Worm (Caenorhabditis elegans): ENCODE measurements around the gene ucp-4.

The ucp-4 gene

DNA sequence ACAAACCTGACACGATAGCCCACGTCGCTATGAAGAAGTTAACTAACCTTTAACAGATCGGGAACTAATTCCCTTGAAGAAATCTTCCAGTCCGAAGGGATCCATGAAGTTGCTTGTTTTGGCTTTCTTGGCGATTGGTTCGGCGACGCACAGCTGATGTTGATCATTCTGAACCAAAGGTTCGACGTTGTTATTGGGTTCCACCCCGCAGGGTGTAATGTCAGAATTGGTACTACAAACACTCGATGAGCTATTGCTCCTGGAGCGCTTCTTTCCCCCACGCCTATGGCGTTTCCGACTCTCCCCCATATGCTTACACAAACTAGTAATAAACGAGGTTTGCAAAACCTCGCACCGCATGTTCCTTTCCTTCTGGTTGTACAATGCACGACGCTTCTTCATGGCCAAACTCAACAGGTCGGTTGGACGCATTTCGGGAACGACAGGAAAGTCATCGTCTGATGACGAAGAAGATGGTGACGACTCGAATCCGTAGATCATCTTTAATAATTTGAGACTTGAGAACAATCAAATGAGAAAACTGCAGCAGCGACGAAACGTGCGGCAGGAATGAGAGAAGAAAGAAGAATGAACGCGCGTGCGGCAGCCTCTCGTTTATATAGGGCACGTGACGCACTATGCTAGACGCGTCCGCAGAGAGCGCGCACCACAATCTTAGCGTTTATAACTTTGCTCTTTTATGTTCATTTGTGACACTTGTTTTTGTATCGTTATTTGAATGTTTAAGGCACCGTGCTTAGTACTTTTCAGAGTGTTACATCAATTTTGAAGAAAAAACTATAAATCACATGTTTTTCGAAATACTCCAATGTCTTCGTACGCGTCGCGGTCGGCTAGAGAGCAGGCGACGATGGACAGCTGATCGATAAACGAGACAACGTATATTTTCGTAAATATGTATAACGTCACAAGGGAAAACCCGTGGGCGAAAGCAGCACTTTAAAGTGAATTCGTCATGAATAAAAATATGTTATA is 9.8 kb downstream of the ucp-4 start, which contains the start of gene tos-1 (continued):
- peak; percentile 67 for TF ChIP-seq fkh-10 (GFP tag; optimal IDR thresholded peaks at IDR 0.05)
- no peak for TF ChIP-seq odd-2 (tag; optimal IDR thresholded peaks at IDR 0.05)
- TF ChIP-seq K02D7.2 (tag; optimal IDR thresholded peaks at IDR 0.05), result peak; percentile 70
- no peak for TF ChIP-seq ceh-22 (tag; optimal IDR thresholded peaks at IDR 0.05)
- TF ChIP-seq hlh-13 (GFP tag; optimal IDR thresholded peaks at IDR 0.05), result peak; percentile 40
- TF ChIP-seq elt-2 (tag; optimal IDR thresholded peaks at IDR 0.05), result peak; percentile 97
- peak; percentile 85 for TF ChIP-seq pha-2 (tag; optimal IDR thresholded peaks at IDR 0.05)
- TF ChIP-seq ceh-2 (tag; optimal IDR thresholded peaks at IDR 0.05), result peak; percentile 71
- TF ChIP-seq sdc-2 (tag; optimal IDR thresholded peaks at IDR 0.05), result peak; percentile 83
- no peak for TF ChIP-seq ceh-9 (tag; optimal IDR thresholded peaks at IDR 0.05)
- TF ChIP-seq F13H6.1 (tag; optimal IDR thresholded peaks at IDR 0.05), result peak; percentile 89
- TF ChIP-seq eyg-1 (tag; optimal IDR thresholded peaks at IDR 0.05), result peak; percentile 75
- TF ChIP-seq zip-5 (tag; optimal IDR thresholded peaks at IDR 0.05), result peak; percentile 12
- peak; percentile 84 for TF ChIP-seq sox-2 (GFP tag; IDR thresholded peaks at IDR 0.05)
- peak; percentile 21 for TF ChIP-seq ceh-6 (GFP tag; optimal IDR thresholded peaks at IDR 0.05)
- peak; percentile 97 for TF ChIP-seq ceh-31 (tag; optimal IDR thresholded peaks at IDR 0.05)
- TF ChIP-seq ceh-34 (tag; optimal IDR thresholded peaks at IDR 0.05), result peak; percentile 100
- peak; percentile 68 for TF ChIP-seq dmd-4 (tag; optimal IDR thresholded peaks at IDR 0.05; ENCODE audit: borderline replicate concordance)
- TF ChIP-seq ahr-1 (tag; optimal IDR thresholded peaks at IDR 0.05), result no peak
- TF ChIP-seq K09A11.1 (tag; optimal IDR thresholded peaks at IDR 0.05; ENCODE audit: insufficient read depth), result peak; percentile 90
- peak; percentile 88 for TF ChIP-seq pag-3 (tag; optimal IDR thresholded peaks at IDR 0.05; ENCODE audit: borderline replicate concordance)
- peak; percentile 99 for TF ChIP-seq ama-1 (optimal IDR thresholded peaks at IDR 0.05)
- TF ChIP-seq rnt-1 (tag; optimal IDR thresholded peaks at IDR 0.05), result peak; percentile 99
- TF ChIP-seq C38D4.7 (GFP tag; optimal IDR thresholded peaks at IDR 0.05), result peak; percentile 59
- peak; percentile 76 for TF ChIP-seq sox-4 (tag; optimal IDR thresholded peaks at IDR 0.05)
- TF ChIP-seq hlh-30 (tag; optimal IDR thresholded peaks at IDR 0.05; ENCODE audit: insufficient read depth), result peak; percentile 100
- TF ChIP-seq ceh-45 (GFP tag; IDR thresholded peaks at IDR 0.05), result 0 out of 2 replicates have a peak, but pooled peaks have one; percentile 48
- TF ChIP-seq fkh-6 (tag; optimal IDR thresholded peaks at IDR 0.05), result peak; percentile 77
- TF ChIP-seq tbx-2 (tag; optimal IDR thresholded peaks at IDR 0.05), result peak; percentile 99
- peak; percentile 90 for TF ChIP-seq T23F11.4 (GFP tag; optimal IDR thresholded peaks at IDR 0.05)
- peak; percentile 82 for TF ChIP-seq pros-1 (tag; optimal IDR thresholded peaks at IDR 0.05)
- TF ChIP-seq dve-1 (tag; optimal IDR thresholded peaks at IDR 0.05), result peak; percentile 96
- peak; percentile 66 for TF ChIP-seq fax-1 (tag; optimal IDR thresholded peaks at IDR 0.05)
- TF ChIP-seq pax-1 (tag; optimal IDR thresholded peaks at IDR 0.05), result peak; percentile 84
- no peak for TF ChIP-seq nhr-11 (tag; optimal IDR thresholded peaks at IDR 0.05)
- no peak for TF ChIP-seq hlh-15 (tag; optimal IDR thresholded peaks at IDR 0.05)
- peak; percentile 71 for TF ChIP-seq Y22D7AL.16 (tag; optimal IDR thresholded peaks at IDR 0.05)
- peak; percentile 34 for TF ChIP-seq nhr-232 (tag; optimal IDR thresholded peaks at IDR 0.05)
- TF ChIP-seq hlh-6 (tag; optimal IDR thresholded peaks at IDR 0.05), result peak; percentile 77
- peak; percentile 97 for TF ChIP-seq unc-42 (tag; optimal IDR thresholded peaks at IDR 0.05)

DNA sequence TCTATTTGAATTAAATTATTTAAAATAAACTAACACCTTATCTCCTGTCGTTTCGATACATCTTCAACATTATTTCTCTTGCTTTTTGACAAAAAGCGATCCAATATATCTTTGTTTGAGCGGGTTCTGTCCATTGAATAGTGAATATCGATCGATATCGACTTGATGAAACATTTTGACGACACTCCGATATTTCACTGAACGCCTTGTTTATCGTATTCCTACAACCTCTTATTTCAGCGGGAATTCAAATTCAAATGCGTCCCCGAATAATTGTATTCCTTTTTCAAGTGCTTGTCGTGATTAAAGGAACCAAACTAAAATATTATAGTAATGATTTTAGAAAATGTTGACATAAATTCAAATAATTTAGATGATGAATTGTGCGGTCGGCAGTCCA is 12.7 kb downstream of the ucp-4 start, which contains the start of the genes K07B1.7 and try-5:
K07B1.7 (minus strand) TSS at position 159 of the 400 bp plus-strand sequence.
try-5 (plus strand) TSS at position 241 of the 400 bp plus-strand sequence.
- no peak for TF ChIP-seq lin-11 (tag; optimal IDR thresholded peaks at IDR 0.05)
- no peak for TF ChIP-seq che-1 (tag; optimal IDR thresholded peaks at IDR 0.05)
- TF ChIP-seq nfya-1 (tag; optimal IDR thresholded peaks at IDR 0.05), result peak; percentile 21
- TF ChIP-seq pat-9 (tag; optimal IDR thresholded peaks at IDR 0.05), result no peak
- peak; percentile 41 for TF ChIP-seq unc-42 (tag; optimal IDR thresholded peaks at IDR 0.05)
- no peak for TF ChIP-seq unc-86 (tag; optimal IDR thresholded peaks at IDR 0.05)
- no peak for TF ChIP-seq npax-4 (tag; optimal IDR thresholded peaks at IDR 0.05)
- TF ChIP-seq hlh-30 (tag; optimal IDR thresholded peaks at IDR 0.05; ENCODE audit: insufficient read depth), result peak; percentile 3
- TF ChIP-seq ceh-2 (tag; optimal IDR thresholded peaks at IDR 0.05), result no peak
- TF ChIP-seq ceh-14 (tag; optimal IDR thresholded peaks at IDR 0.05), result no peak
- TF ChIP-seq ceh-48 (tag; optimal IDR thresholded peaks at IDR 0.05), result peak; percentile 77
- TF ChIP-seq sdc-2 (tag; optimal IDR thresholded peaks at IDR 0.05), result no peak
- no peak for TF ChIP-seq C38D4.7 (GFP tag; optimal IDR thresholded peaks at IDR 0.05)
- no peak for TF ChIP-seq elt-2 (tag; optimal IDR thresholded peaks at IDR 0.05)
- TF ChIP-seq pax-1 (tag; optimal IDR thresholded peaks at IDR 0.05), result peak; percentile 47

Data from whole organism, late embryonic.